Worm (Caenorhabditis elegans): ENCODE results near the gene sart-3.

The sart-3 gene

ce11 chrIV:11316106-11316505, 16.7 kb downstream of the sart-3 start:
- TF ChIP-seq W03F9.2 (tag; optimal IDR thresholded peaks at IDR 0.05) = no peak
- no peak for TF ChIP-seq dao-5 (tag; optimal IDR thresholded peaks at IDR 0.05)
- no peak for TF ChIP-seq him-1 (tag; optimal IDR thresholded peaks at IDR 0.05)

- TF ChIP-seq dao-5 (tag; optimal IDR thresholded peaks at IDR 0.05) (no peak), him-1 (tag; optimal IDR thresholded peaks at IDR 0.05) (no peak), W03F9.2 (tag; optimal IDR thresholded peaks at IDR 0.05) (no peak)
These were observed 17.1 kb downstream of the sart-3 start for ce11 chrIV:11315688-11316087.

- no peak for TF ChIP-seq dao-5 (tag; optimal IDR thresholded peaks at IDR 0.05)
- TF ChIP-seq W03F9.2 (tag; optimal IDR thresholded peaks at IDR 0.05) = peak; percentile 81
- TF ChIP-seq him-1 (tag; optimal IDR thresholded peaks at IDR 0.05) = no peak
These were observed 17.9 kb downstream of the sart-3 start, which contains the start of the genes B0035.3, B0035.22 and pfd-4 for ce11 chrIV:11314885-11315284. B0035.3 (minus strand) TSS chrIV:11314998. B0035.22 (plus strand) TSS chrIV:11315153. pfd-4 (plus strand) TSS chrIV:11315207.

- no peak for TF ChIP-seq dao-5 (tag; optimal IDR thresholded peaks at IDR 0.05)
- TF ChIP-seq him-1 (tag; optimal IDR thresholded peaks at IDR 0.05) = no peak
- TF ChIP-seq W03F9.2 (tag; optimal IDR thresholded peaks at IDR 0.05) = no peak
These were observed 18.9 kb downstream of the sart-3 start, which contains the start of gene dnj-2 for ce11 chrIV:11313880-11314279. dnj-2 (minus strand) TSS chrIV:11313980.

- TF ChIP-seq dao-5 (tag; optimal IDR thresholded peaks at IDR 0.05) = no peak
- TF ChIP-seq W03F9.2 (tag; optimal IDR thresholded peaks at IDR 0.05) = no peak
- no peak for TF ChIP-seq him-1 (tag; optimal IDR thresholded peaks at IDR 0.05)
These were observed 21.3 kb downstream of the sart-3 start for ce11 chrIV:11311484-11311883.

ce11 chrIV:11310624-11311023, 22.1 kb downstream of the sart-3 start, which contains the start of gene znf-207:
znf-207 (plus strand) TSS chrIV:11310972.
- TF ChIP-seq him-1 (tag; optimal IDR thresholded peaks at IDR 0.05) (no peak), dao-5 (tag; optimal IDR thresholded peaks at IDR 0.05) (no peak), W03F9.2 (tag; optimal IDR thresholded peaks at IDR 0.05) (peak; percentile 49)

- TF ChIP-seq him-1 (tag; optimal IDR thresholded peaks at IDR 0.05) (no peak), dao-5 (tag; optimal IDR thresholded peaks at IDR 0.05) (no peak), W03F9.2 (tag; optimal IDR thresholded peaks at IDR 0.05) (no peak)
These were observed 25.0 kb downstream of the sart-3 start for ce11 chrIV:11307770-11308169.

- TF ChIP-seq W03F9.2 (tag; optimal IDR thresholded peaks at IDR 0.05) (no peak), him-1 (tag; optimal IDR thresholded peaks at IDR 0.05) (no peak), dao-5 (tag; optimal IDR thresholded peaks at IDR 0.05) (no peak)
These were observed 26.2 kb downstream of the sart-3 start, which contains the start of gene B0035.13 for ce11 chrIV:11306548-11306947. B0035.13 (minus strand) TSS chrIV:11306720.

ce11 chrIV:11304970-11305369, 27.8 kb downstream of the sart-3 start:
- TF ChIP-seq W03F9.2 (tag; optimal IDR thresholded peaks at IDR 0.05) (no peak), dao-5 (tag; optimal IDR thresholded peaks at IDR 0.05) (no peak)

- TF ChIP-seq dao-5 (tag; optimal IDR thresholded peaks at IDR 0.05) = no peak
- no peak for TF ChIP-seq W03F9.2 (tag; optimal IDR thresholded peaks at IDR 0.05)
- no peak for TF ChIP-seq him-1 (tag; optimal IDR thresholded peaks at IDR 0.05)
These were observed 34.3 kb downstream of the sart-3 start, which contains the start of the genes B0035.15 and dnj-1 for ce11 chrIV:11298154-11299086. B0035.15 (minus strand) TSS chrIV:11298252. dnj-1 (plus strand) TSS chrIV:11299036.

ce11 chrIV:11296787-11297186, 36.0 kb downstream of the sart-3 start, which contains the start of gene mttu-1:
mttu-1 (minus strand) TSS chrIV:11296887.
- no peak for TF ChIP-seq dao-5 (tag; optimal IDR thresholded peaks at IDR 0.05)
- TF ChIP-seq W03F9.2 (tag; optimal IDR thresholded peaks at IDR 0.05) = no peak
- TF ChIP-seq him-1 (tag; optimal IDR thresholded peaks at IDR 0.05) = no peak

ce11 chrIV:11288965-11289364, 43.8 kb downstream of the sart-3 start:
- TF ChIP-seq W03F9.2 (tag; optimal IDR thresholded peaks at IDR 0.05) (no peak), dao-5 (tag; optimal IDR thresholded peaks at IDR 0.05) (no peak), him-1 (tag; optimal IDR thresholded peaks at IDR 0.05) (no peak)

ce11 chrIV:11287511-11287910, 45.3 kb downstream of the sart-3 start, which contains the start of gene F54D1.6:
F54D1.6 (plus strand) TSS chrIV:11287811.
- no peak for TF ChIP-seq him-1 (tag; optimal IDR thresholded peaks at IDR 0.05)
- TF ChIP-seq W03F9.2 (tag; optimal IDR thresholded peaks at IDR 0.05) = no peak
- no peak for TF ChIP-seq dao-5 (tag; optimal IDR thresholded peaks at IDR 0.05)

ce11 chrIV:11286112-11286511, 46.7 kb downstream of the sart-3 start:
- TF ChIP-seq W03F9.2 (tag; optimal IDR thresholded peaks at IDR 0.05) (no peak), dao-5 (tag; optimal IDR thresholded peaks at IDR 0.05) (no peak), him-1 (tag; optimal IDR thresholded peaks at IDR 0.05) (no peak)

Data from whole organism, L4/young adult.